Worm (Caenorhabditis elegans) whole organism, L4 larva: ENCODE results near the gene F13A2.2.

ENCODE experiments used
- T20F7.1 ChIP-seq: fragments of 200-800 bp; sonication (Bioruptor generic); optimal IDR thresholded peaks from 2 replicates; lab custom pipeline; 2018; ENCODE audit warnings: mild to moderate bottlenecking, missing genetic modification characterization, missing compliant biosample characterization
- ZK546.5 ChIP-seq, 2 experiments: sonication (generic microtip); optimal IDR thresholded peaks; 2 replicates each; lab custom pipeline; 2017; ENCODE audit warnings: missing biosample characterization in 2 of 2, missing genetic modification characterization in 2 of 2
- ama-1 ChIP-seq: fragments of 150-350 bp; optimal IDR thresholded peaks from 2 replicates; lab custom pipeline; 2014; ENCODE audit warnings: inconsistent platforms, mixed read lengths
- dmd-9 ChIP-seq: fragments of 200-800 bp; sonication (Bioruptor generic); IDR thresholded peaks from 2 replicates; pipeline ENCODE4 v1.3.6; 2022; ENCODE audit warnings: missing genetic modification reagents, missing genetic modification characterization, missing compliant biosample characterization
- hlh-30 ChIP-seq: sonication (generic microtip); optimal IDR thresholded peaks from 2 replicates; lab custom pipeline; 2017; ENCODE audit warnings: antibody characterized with exemption, mild to moderate bottlenecking, missing genetic modification characterization, missing compliant biosample characterization; ENCODE audit not compliant: insufficient read depth
- lin-13 ChIP-seq: fragments of 150-350 bp; optimal IDR thresholded peaks from 2 replicates; lab custom pipeline; 2014; ENCODE audit warnings: missing biosample characterization, missing genetic modification reagents, missing genetic modification characterization
- mep-1 ChIP-seq: fragments of 150-350 bp; sonication (generic microtip); optimal IDR thresholded peaks from 3 replicates; lab custom pipeline; 2014; ENCODE audit warnings: missing biosample characterization, missing genetic modification characterization
- nhr-237 ChIP-seq: sonication (generic microtip); optimal IDR thresholded peaks from 2 replicates; lab custom pipeline; 2017; ENCODE audit warnings: missing biosample characterization, missing genetic modification characterization
- nhr-28 ChIP-seq: fragments of 150-350 bp; optimal IDR thresholded peaks from 2 replicates; lab custom pipeline; 2014; ENCODE audit warnings: missing biosample characterization, missing genetic modification characterization
- nhr-77 ChIP-seq: fragments of 150-350 bp; optimal IDR thresholded peaks from 2 replicates; lab custom pipeline; 2014; ENCODE audit warnings: missing biosample characterization, missing genetic modification characterization
- ztf-11 ChIP-seq: fragments of 150-350 bp; optimal IDR thresholded peaks from 2 replicates; lab custom pipeline; 2014; ENCODE audit warnings: missing biosample characterization, missing genetic modification characterization

DNA sequence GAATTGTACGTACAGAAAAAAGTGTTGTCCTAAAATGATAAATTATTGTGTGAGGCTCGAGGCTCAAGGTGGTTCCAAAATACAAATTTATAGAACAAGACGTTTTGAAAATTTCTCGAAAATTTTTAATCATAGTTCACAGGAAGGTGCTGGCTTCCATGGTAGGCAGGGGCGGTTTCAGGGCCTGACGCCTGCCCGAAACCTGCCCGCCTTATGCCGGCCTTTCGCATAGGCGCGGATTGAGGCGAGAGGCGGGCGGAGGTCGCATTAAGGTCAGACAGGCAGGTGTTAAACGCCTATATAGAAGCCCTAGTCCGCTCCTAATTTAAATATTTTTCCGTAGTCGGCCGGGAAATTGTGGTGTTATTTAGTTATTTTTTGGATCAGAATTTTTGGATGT lies 38.7 kb upstream of the F13A2.2 start:
- TF ChIP-seq ama-1 (lab: Kevin White, UChicago): no peak
- TF ChIP-seq ztf-11 (tag; lab: Kevin White, UChicago): no peak
- no peak for TF ChIP-seq mep-1
- TF ChIP-seq hlh-30 (tag; lab: Kevin White, UChicago): no peak
- no peak for TF ChIP-seq ZK546.5 (tag; optimal IDR thresholded peaks at IDR 0.05; lab: Kevin White, UChicago)
- TF ChIP-seq lin-13 (GFP tag; lab: Kevin White, UChicago): no peak
- no peak for TF ChIP-seq T20F7.1
- no peak for TF ChIP-seq nhr-77 (tag; lab: Kevin White, UChicago)
- no peak for TF ChIP-seq nhr-237
- no peak for TF ChIP-seq dmd-9 (GFP tag; lab: Robert Waterston, UW)
- TF ChIP-seq nhr-28 (tag; lab: Kevin White, UChicago): no peak
